Worm (Caenorhabditis elegans) whole organism, L4 larva: ENCODE measurements around the gene mth-2.

Experiments used
- aly-2 ChIP-seq: sonication (generic microtip); optimal IDR thresholded peaks from 2 replicates; lab custom pipeline; 2018; ENCODE audit warnings: missing biosample characterization, missing genetic modification characterization
- ceh-82 ChIP-seq: sonication (generic microtip); optimal IDR thresholded peaks from 2 replicates; lab custom pipeline; 2017; ENCODE audit warnings: missing biosample characterization, missing genetic modification characterization
- egl-27 ChIP-seq: sonication (generic microtip); optimal IDR thresholded peaks from 3 replicates; lab custom pipeline; 2017; ENCODE audit warnings: missing biosample characterization, missing genetic modification reagents, missing genetic modification characterization
- lin-1 ChIP-seq: fragments of 200-800 bp; sonication (Bioruptor generic); IDR thresholded peaks from 2 replicates; pipeline ENCODE4 v1.3.6; 2022; ENCODE audit warnings: missing genetic modification reagents, missing genetic modification characterization, missing compliant biosample characterization
- lin-15B ChIP-seq: fragments of 150-350 bp; sonication (generic microtip); optimal IDR thresholded peaks from 3 replicates; lab custom pipeline; 2014; ENCODE audit warnings: missing biosample characterization, missing genetic modification characterization
- nhr-111 ChIP-seq: fragments of 200-800 bp; sonication (Bioruptor generic); optimal IDR thresholded peaks from 2 replicates; lab custom pipeline; 2018; ENCODE audit warnings: mild to moderate bottlenecking, missing genetic modification characterization, missing compliant biosample characterization
- nhr-6 ChIP-seq: fragments of 150-350 bp; optimal IDR thresholded peaks from 2 replicates; lab custom pipeline; 2014; ENCODE audit warnings: missing biosample characterization, missing genetic modification characterization
- php-3 ChIP-seq: fragments of 200-800 bp; sonication (Bioruptor generic); IDR thresholded peaks from 2 replicates; pipeline ENCODE4 v1.3.6; 2022; ENCODE audit warnings: missing genetic modification reagents, missing genetic modification characterization, missing compliant biosample characterization
- snpc-4 ChIP-seq: fragments of 150-350 bp; optimal IDR thresholded peaks from 2 replicates; lab custom pipeline; 2014; ENCODE audit warnings: missing biosample characterization, missing genetic modification characterization
- unc-39 ChIP-seq: sonication (generic microtip); optimal IDR thresholded peaks from 2 replicates; lab custom pipeline; 2017; ENCODE audit warnings: missing biosample characterization, missing genetic modification characterization

- TF ChIP-seq egl-27 (tag; lab: Kevin White, UChicago) (no peak), lin-15B (tag; lab: Kevin White, UChicago) (no peak), snpc-4 (tag; lab: Kevin White, UChicago) (no peak), lin-1 (no peak), nhr-111 (GFP tag; lab: Kevin White, UChicago) (no peak), php-3 (GFP tag; lab: Robert Waterston, UW) (no peak), nhr-6 (no peak), unc-39 (tag; lab: Kevin White, UChicago) (no peak), aly-2 (tag; lab: Kevin White, UChicago) (no peak), ceh-82 (no peak)
Observed at ce11 chrII:4230816-4231435, 36.8 kb upstream of the mth-2 start, which contains the start of gene C16A11.10.
